Fruit fly (Drosophila melanogaster) whole organism, embryonic: ENCODE data around the gene CG15641.

ENCODE experiments used
- C15 ChIP-seq: fragments of 200-800 bp; sonication (Bioruptor generic); IDR thresholded peaks from 3 replicates; pipeline ENCODE4 v1.3.6; 2022; ENCODE audit warnings: missing biosample characterization, missing genetic modification characterization
- CG10366 ChIP-seq: fragments of 200-800 bp; sonication (Bioruptor generic); IDR thresholded peaks from 2 replicates; pipeline ENCODE4 v1.3.6; 2022; ENCODE audit warnings: missing biosample characterization, missing genetic modification characterization
- CG13424 ChIP-seq: fragments of 200-800 bp; sonication (Bioruptor generic); optimal IDR thresholded peaks from 2 replicates; lab custom pipeline; 2019; ENCODE audit warnings: missing biosample characterization, mild to moderate bottlenecking, missing genetic modification characterization, moderate library complexity
- CG13775 ChIP-seq: fragments of 200-800 bp; sonication (Bioruptor generic); optimal IDR thresholded peaks from 3 replicates; lab custom pipeline; 2017; ENCODE audit warnings: missing biosample characterization, mild to moderate bottlenecking, missing genetic modification characterization
- CG15514 ChIP-seq: fragments of 200-800 bp; sonication (Bioruptor generic); optimal IDR thresholded peaks from 3 replicates; lab custom pipeline; 2017; ENCODE audit warnings: missing biosample characterization, missing genetic modification characterization, mild to moderate bottlenecking, moderate library complexity, missing genetic modification reagents
- CG15696 ChIP-seq: fragments of 200-800 bp; sonication (Bioruptor generic); optimal IDR thresholded peaks from 2 replicates; lab custom pipeline; 2019; ENCODE audit warnings: missing biosample characterization, mild to moderate bottlenecking, missing genetic modification characterization, moderate library complexity
- CG1603 ChIP-seq: fragments of 200-800 bp; sonication (Bioruptor generic); optimal IDR thresholded peaks from 2 replicates; lab custom pipeline; 2019; ENCODE audit warnings: missing biosample characterization, mild to moderate bottlenecking, missing genetic modification characterization, moderate library complexity
- CG17568 ChIP-seq: fragments of 200-800 bp; sonication (Bioruptor generic); optimal IDR thresholded peaks from 2 replicates; lab custom pipeline; 2018; ENCODE audit warnings: missing biosample characterization, mild to moderate bottlenecking, missing genetic modification characterization, moderate library complexity
- CG2202 ChIP-seq: fragments of 200-800 bp; sonication (Bioruptor generic); optimal IDR thresholded peaks from 2 replicates; lab custom pipeline; 2018; ENCODE audit warnings: missing biosample characterization, mild to moderate bottlenecking, missing genetic modification characterization
- CG30431 ChIP-seq: fragments of 200-800 bp; sonication (Bioruptor generic); optimal IDR thresholded peaks from 2 replicates; lab custom pipeline; 2017; ENCODE audit warnings: missing biosample characterization, missing genetic modification characterization
- CG33557 ChIP-seq: fragments of 200-800 bp; sonication (Bioruptor generic); optimal IDR thresholded peaks from 2 replicates; lab custom pipeline; 2019; ENCODE audit warnings: missing biosample characterization, mild to moderate bottlenecking, missing genetic modification characterization, moderate library complexity
- CG34376 ChIP-seq: fragments of 200-800 bp; sonication (Bioruptor generic); optimal IDR thresholded peaks from 2 replicates; lab custom pipeline; 2018; ENCODE audit warnings: missing biosample characterization, mild to moderate bottlenecking, missing genetic modification characterization
- CG4854 ChIP-seq: fragments of 200-800 bp; sonication (Bioruptor generic); optimal IDR thresholded peaks from 2 replicates; lab custom pipeline; 2016; ENCODE audit warnings: missing biosample characterization, missing genetic modification characterization, inconsistent platforms
- CG5180 ChIP-seq: fragments of 200-800 bp; sonication (Bioruptor generic); optimal IDR thresholded peaks from 3 replicates; lab custom pipeline; 2017; ENCODE audit warnings: missing biosample characterization, missing genetic modification characterization, mild to moderate bottlenecking, moderate library complexity, missing genetic modification reagents
- CG6272 ChIP-seq: fragments of 200-800 bp; sonication (Bioruptor generic); IDR thresholded peaks from 2 replicates; pipeline ENCODE4 v1.3.6; 2022; ENCODE audit warnings: missing biosample characterization, missing genetic modification characterization
- CG7839 ChIP-seq: fragments of 200-800 bp; sonication (Bioruptor generic); optimal IDR thresholded peaks from 3 replicates; lab custom pipeline; 2018; ENCODE audit warnings: missing biosample characterization, mild to moderate bottlenecking, missing genetic modification characterization, moderate library complexity
- CG8765 ChIP-seq: fragments of 200-800 bp; sonication (Bioruptor generic); IDR thresholded peaks from 2 replicates; pipeline ENCODE4 v1.3.6; 2022; ENCODE audit warnings: missing biosample characterization, missing genetic modification characterization
- CG9609 ChIP-seq: fragments of 200-800 bp; sonication (Bioruptor generic); optimal IDR thresholded peaks from 3 replicates; lab custom pipeline; 2016; ENCODE audit warnings: missing biosample characterization, missing genetic modification characterization
- CTCF ChIP-seq: fragments of 200-800 bp; sonication (Bioruptor generic); optimal IDR thresholded peaks from 2 replicates; lab custom pipeline; 2017; ENCODE audit warnings: missing biosample characterization, mild to moderate bottlenecking, missing genetic modification characterization, moderate library complexity
- Dip3 ChIP-seq: fragments of 200-800 bp; sonication (Bioruptor generic); optimal IDR thresholded peaks from 3 replicates; lab custom pipeline; 2016; ENCODE audit warnings: missing biosample characterization, missing genetic modification characterization
- Elba2 ChIP-seq: fragments of 200-800 bp; sonication (Bioruptor generic); optimal IDR thresholded peaks from 3 replicates; lab custom pipeline; 2016; ENCODE audit warnings: missing biosample characterization, missing genetic modification characterization
- HLHmδ ChIP-seq: fragments of 200-800 bp; sonication (Bioruptor generic); optimal IDR thresholded peaks from 2 replicates; lab custom pipeline; 2018; ENCODE audit warnings: missing biosample characterization, mild to moderate bottlenecking, missing genetic modification characterization, moderate library complexity
- Hey ChIP-seq: fragments of 200-800 bp; sonication (Bioruptor generic); optimal IDR thresholded peaks from 3 replicates; lab custom pipeline; 2018; ENCODE audit warnings: missing biosample characterization, mild to moderate bottlenecking, missing genetic modification characterization
- Hr51 ChIP-seq, 2 experiments: fragments of 200-800 bp; sonication (Bioruptor generic); optimal IDR thresholded peaks; 2 replicates in 1 of 2; 3 replicates in 1 of 2; lab custom pipeline; 2016 to 2018; ENCODE audit warnings: missing biosample characterization in 2 of 2, missing genetic modification characterization in 2 of 2, mild to moderate bottlenecking in 1 of 2, moderate library complexity in 1 of 2
- Hr78 ChIP-seq, 2 experiments: fragments of 200-800 bp in 1 of 2; fragments of >200 bp in 1 of 2; sonication (Bioruptor generic) in 1 of 2; optimal IDR thresholded peaks; 2 replicates each; lab custom pipeline; 2017 to 2019; ENCODE audit warnings: missing biosample characterization in 2 of 2, missing genetic modification characterization in 2 of 2, mild to moderate bottlenecking in 1 of 2, moderate library complexity in 1 of 2
- MBD-R2 ChIP-seq: fragments of 200-800 bp; sonication (Bioruptor generic); IDR thresholded peaks from 2 replicates; pipeline ENCODE4 v1.3.6; 2022; ENCODE audit warnings: missing biosample characterization, missing genetic modification characterization
- Myb ChIP-seq: fragments of 200-800 bp; sonication (Bioruptor generic); optimal IDR thresholded peaks from 2 replicates; lab custom pipeline; 2016; ENCODE audit warnings: missing biosample characterization, missing genetic modification characterization
- Neu2 ChIP-seq: fragments of 200-800 bp; sonication (Bioruptor generic); optimal IDR thresholded peaks from 3 replicates; lab custom pipeline; 2016; ENCODE audit warnings: missing biosample characterization, missing genetic modification characterization, borderline replicate concordance
- NfI ChIP-seq: fragments of 200-800 bp; sonication (Bioruptor generic); optimal IDR thresholded peaks from 3 replicates; lab custom pipeline; 2018; ENCODE audit warnings: missing biosample characterization, mild to moderate bottlenecking, missing genetic modification characterization, moderate library complexity
- Oli ChIP-seq: fragments of 200-800 bp; sonication (Bioruptor generic); optimal IDR thresholded peaks from 2 replicates; lab custom pipeline; 2018; ENCODE audit warnings: missing biosample characterization, mild to moderate bottlenecking, missing genetic modification characterization, moderate library complexity
- Ssrp ChIP-seq: fragments of 200-800 bp; sonication (Bioruptor generic); optimal IDR thresholded peaks from 2 replicates; lab custom pipeline; 2018; ENCODE audit warnings: missing biosample characterization, mild to moderate bottlenecking, missing genetic modification characterization, moderate library complexity
- Trl ChIP-seq, 3 experiments: fragments of >200 bp in 2 of 3; fragments of 200-800 bp in 1 of 3; sonication (Bioruptor generic) in 1 of 3; optimal IDR thresholded peaks; 2 replicates in 1 of 3; 3 replicates in 2 of 3; lab custom pipeline; 2016 to 2017; ENCODE audit warnings: missing biosample characterization in 1 of 3, missing genetic modification characterization in 1 of 3
- abd-A ChIP-seq: fragments of 200-800 bp; sonication (Bioruptor generic); optimal IDR thresholded peaks from 3 replicates; lab custom pipeline; 2019; ENCODE audit warnings: missing biosample characterization, mild to moderate bottlenecking, missing genetic modification characterization, moderate library complexity
- al ChIP-seq: fragments of 200-800 bp; sonication (Bioruptor generic); IDR thresholded peaks from 2 replicates; pipeline ENCODE4 v1.3.6; 2022; ENCODE audit warnings: missing biosample characterization, missing genetic modification characterization
- bbx ChIP-seq: fragments of 200-800 bp; sonication (Bioruptor generic); IDR thresholded peaks from 2 replicates; pipeline ENCODE4 v1.3.6; 2022; ENCODE audit warnings: missing biosample characterization, missing genetic modification characterization; ENCODE audit not compliant: partially characterized antibody
- bigmax ChIP-seq: fragments of 200-800 bp; sonication (Bioruptor generic); optimal IDR thresholded peaks from 2 replicates; lab custom pipeline; 2018; ENCODE audit warnings: missing biosample characterization, mild to moderate bottlenecking, missing genetic modification characterization
- bsh ChIP-seq, 2 experiments: fragments of 200-800 bp; sonication (Bioruptor generic); optimal IDR thresholded peaks; 2 replicates each; lab custom pipeline; 2017 to 2018; ENCODE audit warnings: mild to moderate bottlenecking in 2 of 2, missing biosample characterization in 2 of 2, missing genetic modification characterization in 2 of 2, moderate library complexity in 1 of 2
- en ChIP-seq: fragments of 200-800 bp; sonication (Bioruptor generic); optimal IDR thresholded peaks from 2 replicates; lab custom pipeline; 2016; ENCODE audit warnings: missing biosample characterization, missing genetic modification characterization
- ftz-f1 ChIP-seq: fragments of 200-800 bp; sonication (Bioruptor generic); optimal IDR thresholded peaks from 2 replicates; lab custom pipeline; 2016; ENCODE audit warnings: missing biosample characterization, missing genetic modification characterization
- ken ChIP-seq: fragments of 200-800 bp; sonication (Bioruptor generic); IDR thresholded peaks from 3 replicates; pipeline ENCODE4 v1.3.6; 2022; ENCODE audit warnings: missing biosample characterization, missing genetic modification characterization
- klu ChIP-seq: fragments of 200-800 bp; sonication (Bioruptor generic); IDR thresholded peaks from 2 replicates; pipeline ENCODE4 v1.3.6; 2022; ENCODE audit warnings: missing biosample characterization, missing genetic modification characterization
- kni ChIP-seq: fragments of 200-800 bp; sonication (Bioruptor generic); optimal IDR thresholded peaks from 3 replicates; lab custom pipeline; 2017; ENCODE audit warnings: mild to moderate bottlenecking, missing biosample characterization, missing genetic modification reagents, missing genetic modification characterization
- nom ChIP-seq: fragments of 200-800 bp; sonication (Bioruptor generic); optimal IDR thresholded peaks from 2 replicates; lab custom pipeline; 2017; ENCODE audit warnings: missing biosample characterization, missing genetic modification characterization, mild to moderate bottlenecking, moderate library complexity, missing genetic modification reagents
- rib ChIP-seq: fragments of 200-800 bp; sonication (Bioruptor generic); IDR thresholded peaks from 2 replicates; pipeline ENCODE4 v1.3.6; 2022; ENCODE audit warnings: missing biosample characterization, missing genetic modification characterization
- scrt ChIP-seq: fragments of 200-800 bp; sonication (Bioruptor generic); optimal IDR thresholded peaks from 2 replicates; lab custom pipeline; 2018; ENCODE audit warnings: missing biosample characterization, mild to moderate bottlenecking, missing genetic modification characterization, moderate library complexity
- sim ChIP-seq: fragments of 200-800 bp; sonication (Bioruptor generic); IDR thresholded peaks from 2 replicates; pipeline ENCODE4 v1.3.6; 2022; ENCODE audit warnings: missing biosample characterization, missing genetic modification characterization
- sr ChIP-seq: fragments of 200-800 bp; sonication (Bioruptor generic); IDR thresholded peaks from 3 replicates; pipeline ENCODE4 v1.3.6; 2022; ENCODE audit warnings: missing biosample characterization, missing genetic modification characterization
- sug ChIP-seq: fragments of 200-800 bp; optimal IDR thresholded peaks from 2 replicates; lab custom pipeline; 2019; ENCODE audit warnings: missing biosample characterization, mild to moderate bottlenecking, missing genetic modification characterization, moderate library complexity
- tup ChIP-seq: fragments of 200-800 bp; sonication (Bioruptor generic); optimal IDR thresholded peaks from 2 replicates; lab custom pipeline; 2016; ENCODE audit warnings: missing biosample characterization, mild to moderate bottlenecking, missing genetic modification characterization, moderate library complexity
- yki ChIP-seq: fragments of >200 bp; optimal IDR thresholded peaks from 3 replicates; lab custom pipeline; 2018
- z ChIP-seq: fragments of 200-800 bp; sonication (Bioruptor generic); IDR thresholded peaks from 3 replicates; pipeline ENCODE4 v1.3.6; 2022; ENCODE audit warnings: missing biosample characterization, missing genetic modification characterization

The CG15641 gene

dm6 chrX:15453121-15453520, 14.6 kb upstream of the CG15641 start, which contains the start of gene CG11655 (continued):
- TF ChIP-seq CG30431: no peak
- peak; percentile 37; the same call in 1 of the 2 replicates for TF ChIP-seq al (GFP tag; lab: Robert Waterston, UW)
- no peak for TF ChIP-seq Dip3 (GFP tag; lab: Kevin White, UChicago)
- TF ChIP-seq sim (GFP tag; lab: Robert Waterston, UW): peak; percentile 35; the same call in 1 of the 2 replicates
- TF ChIP-seq sug (tag; lab: Kevin White, UChicago): peak; percentile 24
- TF ChIP-seq CG33557: no peak
- no peak for TF ChIP-seq tup
- no peak for TF ChIP-seq ken (GFP tag; lab: Robert Waterston, UW)
- TF ChIP-seq bsh (GFP tag; optimal IDR thresholded peaks at IDR 0.05; lab: Kevin White, UChicago): peak in 1 of 2 experiments; percentile 44
- TF ChIP-seq CG8765 (GFP tag; lab: Robert Waterston, UW): no peak
- no peak for TF ChIP-seq Hr51 (GFP tag; optimal IDR thresholded peaks at IDR 0.05; lab: Kevin White, UChicago)
- no peak for TF ChIP-seq abd-A
- peak; percentile 45 for TF ChIP-seq nom (GFP tag; lab: Kevin White, UChicago)
- no peak for TF ChIP-seq scrt (GFP tag; lab: Kevin White, UChicago)
- no peak; the same call in 1 of the 2 replicates for TF ChIP-seq CG10366 (GFP tag; lab: Robert Waterston, UW)
- no peak for TF ChIP-seq yki (lab: Kevin White, UChicago)
- TF ChIP-seq NfI: peak; percentile 30
- no peak for TF ChIP-seq ftz-f1 (GFP tag; lab: Kevin White, UChicago)
- TF ChIP-seq CG7839 (tag; lab: Kevin White, UChicago): no peak
- peak; percentile 13 for TF ChIP-seq CG13424 (tag; lab: Kevin White, UChicago)
- no peak for TF ChIP-seq CTCF
- TF ChIP-seq Elba2 (GFP tag; lab: Kevin White, UChicago): peak; percentile 83
- TF ChIP-seq kni: no peak
- peak; percentile 4 for TF ChIP-seq CG15696 (tag; lab: Kevin White, UChicago)
- TF ChIP-seq CG9609: peak; percentile 13
- TF ChIP-seq CG4854 (GFP tag; lab: Kevin White, UChicago): no peak
- TF ChIP-seq Hey (tag; lab: Kevin White, UChicago): no peak
- no peak for TF ChIP-seq CG6272 (GFP tag; lab: Robert Waterston, UW)
- TF ChIP-seq Ssrp: peak; percentile 6
- no peak for TF ChIP-seq klu (GFP tag; lab: Robert Waterston, UW)
- TF ChIP-seq C15: no peak
- TF ChIP-seq CG17568 (GFP tag; lab: Kevin White, UChicago): no peak
- TF ChIP-seq MBD-R2: peak; percentile 67
- no peak for TF ChIP-seq CG2202 (tag; lab: Kevin White, UChicago)
- TF ChIP-seq Myb (GFP tag; lab: Kevin White, UChicago): no peak
- no peak for TF ChIP-seq rib (GFP tag; lab: Robert Waterston, UW)
- TF ChIP-seq bbx (GFP tag; lab: Robert Waterston, UW): no peak
- no peak for TF ChIP-seq z
- no peak for TF ChIP-seq CG5180 (GFP tag; lab: Kevin White, UChicago)
- TF ChIP-seq en (GFP tag; lab: Kevin White, UChicago): no peak
- TF ChIP-seq Oli (tag; lab: Kevin White, UChicago): peak; percentile 37
- no peak for TF ChIP-seq Trl (optimal IDR thresholded peaks at IDR 0.05; lab: Kevin White, UChicago)
- TF ChIP-seq Trl (GFP tag; optimal IDR thresholded peaks at IDR 0.05; lab: Kevin White, UChicago): no peak
- no peak for TF ChIP-seq Neu2
- peak; percentile 14 for TF ChIP-seq CG13775 (GFP tag; lab: Kevin White, UChicago)
- TF ChIP-seq CG34376 (GFP tag; lab: Kevin White, UChicago): peak; percentile 15
- no peak for TF ChIP-seq sr (GFP tag; lab: Robert Waterston, UW)
- TF ChIP-seq CG15514 (GFP tag; lab: Kevin White, UChicago): peak; percentile 48
- no peak for TF ChIP-seq bigmax (GFP tag; lab: Kevin White, UChicago)
- TF ChIP-seq Hr78 (GFP tag; optimal IDR thresholded peaks at IDR 0.05; lab: Kevin White, UChicago): no peak
- TF ChIP-seq CG1603 (tag; lab: Kevin White, UChicago): no peak
- TF ChIP-seq HLHmδ: no peak
